Worm (Caenorhabditis elegans): ENCODE measurements around the gene gldi-4.

DNA sequence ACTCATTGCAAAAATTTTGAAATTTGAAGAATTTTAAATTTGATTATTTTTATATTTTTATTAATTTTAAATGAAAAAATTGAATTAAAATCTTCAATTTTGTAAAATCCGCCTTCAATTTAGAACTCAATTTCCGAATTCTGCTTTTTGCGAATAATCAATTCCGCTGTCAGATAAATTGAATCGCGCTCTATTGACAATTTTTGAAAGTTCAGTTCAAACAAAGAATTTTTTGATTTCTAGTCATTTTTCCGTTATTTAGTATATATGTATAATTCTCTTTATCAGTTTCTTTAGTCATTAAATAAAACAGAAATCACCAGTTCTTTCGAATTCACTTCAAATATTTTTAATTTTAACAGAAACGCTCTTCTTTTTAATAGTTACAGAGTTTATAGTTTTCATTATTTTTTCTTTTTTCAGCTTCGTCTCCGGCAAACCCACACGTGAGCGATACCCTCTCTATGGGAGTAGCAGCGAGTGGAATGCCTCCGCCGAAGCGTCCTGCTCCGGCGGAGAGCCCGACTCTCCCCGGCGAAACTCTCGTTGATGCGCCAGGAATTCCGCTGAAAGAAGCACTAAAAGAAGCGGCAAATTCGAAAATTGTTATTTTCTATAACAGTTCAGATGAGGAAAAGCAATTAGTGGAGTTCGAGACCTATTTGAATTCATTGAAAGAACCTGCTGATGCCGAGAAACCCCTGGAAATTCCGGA, 4.5 kb upstream of the gldi-4 start:
- TF ChIP-seq elt-2 (tag; optimal IDR thresholded peaks at IDR 0.05): no peak
- no peak for TF ChIP-seq aly-2 (tag; optimal IDR thresholded peaks at IDR 0.05)
- TF ChIP-seq ztf-11 (tag; optimal IDR thresholded peaks at IDR 0.05): no peak
- no peak for TF ChIP-seq ceh-8 (GFP tag; optimal IDR thresholded peaks at IDR 0.05)
- no peak for TF ChIP-seq nhr-12 (tag; optimal IDR thresholded peaks at IDR 0.05)
- no peak for TF ChIP-seq ces-1 (GFP tag; optimal IDR thresholded peaks at IDR 0.05)
- TF ChIP-seq lir-3 (tag; optimal IDR thresholded peaks at IDR 0.05; ENCODE audit: poor library complexity): no peak
- no peak for TF ChIP-seq egl-13 (tag; optimal IDR thresholded peaks at IDR 0.05)
- TF ChIP-seq isw-1 (GFP tag; IDR thresholded peaks at IDR 0.05): no peak
- TF ChIP-seq zag-1 (tag; optimal IDR thresholded peaks at IDR 0.05): no peak
